Fruit fly (Drosophila melanogaster): ENCODE results near the gene CG33159.
A peak's percentile ranks its signal among the peaks of the same experiment; 100 is the strongest.

The CG33159 gene

DNA sequence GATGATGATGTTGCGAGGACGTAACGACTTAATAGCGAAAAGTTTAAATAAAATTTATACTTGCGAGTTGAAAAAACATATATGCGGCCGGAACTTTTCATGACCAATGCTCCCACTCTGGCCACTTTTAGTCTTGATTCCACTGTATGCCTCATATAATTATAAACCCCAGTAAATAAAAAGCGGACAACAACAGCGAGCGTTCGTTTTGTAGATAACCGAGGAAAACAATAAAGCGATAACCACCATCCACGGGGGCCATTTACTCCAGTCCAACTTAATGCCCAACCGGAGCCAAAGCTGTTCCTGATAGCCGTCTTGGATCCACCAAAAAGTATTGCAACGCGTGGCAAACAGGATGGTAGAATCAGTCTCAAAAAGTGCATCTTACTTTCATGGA, 32.1 kb upstream of the CG33159 start:
- TF ChIP-seq cic (GFP tag; optimal IDR thresholded peaks at IDR 0.05) (peak; percentile 59), CG11617 (GFP tag; optimal IDR thresholded peaks at IDR 0.05) (no peak)

DNA sequence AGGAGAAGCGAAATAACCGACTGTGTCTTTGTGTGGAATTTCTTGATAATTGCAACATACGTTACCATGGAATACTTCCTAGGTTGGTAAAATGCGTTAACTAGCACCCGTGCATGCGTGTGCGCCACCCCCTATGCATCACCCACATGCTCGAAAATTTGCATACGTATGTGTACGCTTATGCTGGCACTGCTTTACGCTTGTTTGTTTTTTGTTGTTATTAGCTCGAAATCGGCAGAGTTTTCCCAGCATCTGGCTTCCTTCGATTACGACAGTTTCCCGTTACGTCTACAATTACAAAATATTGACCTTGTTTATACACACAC, 22.2 kb upstream of the CG33159 start:
- TF ChIP-seq CG11617 (GFP tag; optimal IDR thresholded peaks at IDR 0.05) (no peak), tj (GFP tag; optimal IDR thresholded peaks at IDR 0.05) (peak; percentile 32)

DNA sequence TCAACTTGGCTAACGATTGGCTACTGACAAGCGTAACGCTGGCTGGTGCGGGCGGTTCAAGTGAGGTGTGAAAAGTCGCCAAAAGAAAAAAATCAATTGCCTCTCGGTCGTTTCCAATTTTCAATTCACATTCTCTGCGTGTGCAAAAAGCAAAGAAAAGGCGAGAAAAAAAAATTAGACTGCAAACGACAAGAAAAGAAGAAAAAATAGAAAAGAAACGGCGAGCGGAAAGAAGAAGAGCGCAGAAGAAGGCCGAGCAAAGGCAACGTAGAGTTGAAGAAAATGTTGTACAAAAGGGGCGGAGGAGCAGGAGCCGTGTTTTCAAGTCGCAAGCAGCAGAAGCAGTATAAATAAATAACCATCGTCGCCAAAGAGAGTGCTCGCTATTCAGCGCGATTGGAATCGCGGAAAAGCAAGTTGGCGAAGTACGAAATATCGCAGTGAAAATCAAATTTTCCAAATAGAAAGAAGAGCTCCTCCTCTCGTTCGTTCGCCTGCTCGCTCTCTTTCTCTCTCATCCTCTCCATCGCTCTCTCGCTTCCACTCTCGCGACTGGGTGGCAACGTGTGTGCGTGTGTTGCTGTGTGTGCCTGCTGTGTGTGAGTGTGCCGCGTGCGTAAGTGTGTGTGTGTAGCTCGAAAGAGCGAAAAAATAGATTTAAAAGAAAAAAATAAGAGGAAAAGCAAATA, 21.7 kb upstream of the CG33159 start:
- no peak for TF ChIP-seq kay (GFP tag; ENCODE audit: borderline replicate concordance)
- TF ChIP-seq CG14711 (tag; optimal IDR thresholded peaks at IDR 0.05): no peak
- peak; percentile 72 for TF ChIP-seq Mnt (GFP tag; optimal IDR thresholded peaks at IDR 0.05)
- no peak for TF ChIP-seq cnc (optimal IDR thresholded peaks at IDR 0.05)
- peak; percentile 44 for TF ChIP-seq CG33017 (tag; optimal IDR thresholded peaks at IDR 0.05)
- TF ChIP-seq CG11617 (GFP tag; optimal IDR thresholded peaks at IDR 0.05): peak; percentile 49
- TF ChIP-seq CG1620 (GFP tag; optimal IDR thresholded peaks at IDR 0.05): no peak
- peak; percentile 67 for TF ChIP-seq CG12768 (GFP tag; optimal IDR thresholded peaks at IDR 0.05)
- TF ChIP-seq Clk (GFP tag; optimal IDR thresholded peaks at IDR 0.05): no peak
- no peak for TF ChIP-seq CG5204 (GFP tag; optimal IDR thresholded peaks at IDR 0.05)
- peak; percentile 13 for TF ChIP-seq Crg-1 (GFP tag; optimal IDR thresholded peaks at IDR 0.05)
- TF ChIP-seq CG7045 (GFP tag; optimal IDR thresholded peaks at IDR 0.05): peak; percentile 32
- no peak for TF ChIP-seq Hr96 (GFP tag; optimal IDR thresholded peaks at IDR 0.05)
- TF ChIP-seq CG7101 (tag; optimal IDR thresholded peaks at IDR 0.05): peak; percentile 25
- no peak for TF ChIP-seq toe (GFP tag; optimal IDR thresholded peaks at IDR 0.05)
- no peak for TF ChIP-seq tj (GFP tag; optimal IDR thresholded peaks at IDR 0.05)
- TF ChIP-seq pad (GFP tag; optimal IDR thresholded peaks at IDR 0.05): peak; percentile 26
- TF ChIP-seq ovo (GFP tag; optimal IDR thresholded peaks at IDR 0.05): no peak
- no peak for TF ChIP-seq bab1 (GFP tag; optimal IDR thresholded peaks at IDR 0.05)
- TF ChIP-seq cic (GFP tag; optimal IDR thresholded peaks at IDR 0.05): peak; percentile 72

DNA sequence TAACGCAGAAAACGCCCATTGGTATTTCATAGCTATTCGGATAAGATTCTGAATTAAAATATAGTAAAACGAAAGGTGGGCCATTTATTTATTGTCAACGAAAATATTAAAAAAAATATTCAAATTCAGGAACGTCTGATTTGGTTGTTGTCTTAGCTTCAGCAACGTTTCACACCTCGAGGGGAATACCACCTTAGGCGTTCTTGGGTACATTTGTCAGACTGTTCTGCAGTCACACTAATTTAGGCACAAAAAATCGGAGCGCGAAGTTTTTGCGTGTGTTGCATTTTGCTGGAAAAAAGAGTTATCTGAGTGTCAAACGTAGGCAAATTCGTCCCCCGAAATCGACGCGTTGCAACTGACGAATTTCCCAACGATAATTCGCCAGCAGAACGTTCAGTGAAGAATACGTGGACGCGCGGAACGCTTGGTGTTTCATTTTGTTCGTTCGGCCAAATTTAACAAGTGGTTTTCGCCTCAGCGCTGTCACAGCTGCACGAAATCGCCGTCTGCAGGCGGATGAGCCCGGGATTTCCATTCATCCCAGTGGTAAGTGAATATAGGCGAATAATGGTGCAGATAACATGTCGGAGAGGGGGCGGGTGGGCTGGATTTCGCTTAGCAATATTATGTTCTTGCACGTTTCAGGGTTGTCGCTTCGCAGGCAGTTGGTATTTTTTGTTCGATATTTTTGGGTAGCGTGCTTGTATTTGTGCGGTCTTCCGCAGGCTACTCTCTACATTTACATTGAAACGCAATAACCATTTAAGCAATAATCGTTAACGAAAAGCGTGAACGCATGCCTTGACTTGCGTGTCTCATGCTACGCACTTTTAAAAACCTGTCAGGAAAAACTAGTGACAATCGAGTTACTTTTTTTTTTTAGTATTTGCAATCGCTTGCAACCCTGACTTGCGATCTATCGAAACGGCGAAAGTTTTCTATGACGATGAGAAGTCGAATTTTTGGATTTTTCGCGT, 20.8 kb upstream of the CG33159 start, which contains the start of gene Larp4B:
Gene Larp4B, plus strand, starts transcription at position 99 of the 980 bp plus-strand sequence.
- TF ChIP-seq CG1620 (GFP tag; optimal IDR thresholded peaks at IDR 0.05) (peak; percentile 31), Hr96 (GFP tag; optimal IDR thresholded peaks at IDR 0.05) (no peak), kay (GFP tag; ENCODE audit: borderline replicate concordance) (no peak), CG5204 (GFP tag; optimal IDR thresholded peaks at IDR 0.05) (no peak), ovo (GFP tag; optimal IDR thresholded peaks at IDR 0.05) (no peak), pad (GFP tag; optimal IDR thresholded peaks at IDR 0.05) (peak; percentile 24), CG14711 (tag; optimal IDR thresholded peaks at IDR 0.05) (peak; percentile 95), CG7101 (tag; optimal IDR thresholded peaks at IDR 0.05) (peak; percentile 1), Mnt (GFP tag; optimal IDR thresholded peaks at IDR 0.05) (peak; percentile 26), cic (GFP tag; optimal IDR thresholded peaks at IDR 0.05) (no peak), cnc (optimal IDR thresholded peaks at IDR 0.05) (peak in 1 of 2 experiments; percentile 0), CG12768 (GFP tag; optimal IDR thresholded peaks at IDR 0.05) (no peak), CG11617 (GFP tag; optimal IDR thresholded peaks at IDR 0.05) (peak; percentile 10), Clk (GFP tag; optimal IDR thresholded peaks at IDR 0.05) (no peak), tj (GFP tag; optimal IDR thresholded peaks at IDR 0.05) (peak; percentile 82), toe (GFP tag; optimal IDR thresholded peaks at IDR 0.05) (no peak), bab1 (GFP tag; optimal IDR thresholded peaks at IDR 0.05) (peak; percentile 39), CG33017 (tag; optimal IDR thresholded peaks at IDR 0.05) (no peak), Crg-1 (GFP tag; optimal IDR thresholded peaks at IDR 0.05) (no peak), CG7045 (GFP tag; optimal IDR thresholded peaks at IDR 0.05) (peak; percentile 25)

DNA sequence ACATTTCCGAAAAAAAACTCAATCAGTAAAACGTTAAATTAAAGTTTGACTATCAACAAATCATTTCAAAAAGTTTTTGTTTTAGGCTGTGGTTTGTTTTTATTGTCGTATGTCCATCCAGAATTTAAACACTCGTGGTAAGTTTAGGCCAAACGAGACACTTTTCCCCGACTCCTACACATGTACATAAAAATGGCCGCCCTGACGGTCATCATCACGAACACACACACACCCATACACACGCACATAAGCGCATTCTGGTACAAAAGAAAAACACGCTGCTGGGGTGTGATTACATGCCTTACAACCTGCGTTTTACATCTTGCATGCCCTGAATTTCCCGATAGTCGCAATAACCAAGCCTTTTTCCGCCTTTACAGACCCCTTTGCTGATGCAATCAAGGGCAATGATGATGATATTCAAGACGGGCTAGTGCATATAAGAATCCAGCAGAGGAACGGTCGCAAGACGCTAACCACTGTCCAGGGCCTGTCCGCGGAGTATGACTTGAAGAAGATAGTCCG, 19.2 kb upstream of the CG33159 start:
- TF ChIP-seq kay (GFP tag; ENCODE audit: borderline replicate concordance) (no peak), CG11617 (GFP tag; optimal IDR thresholded peaks at IDR 0.05) (no peak), cic (GFP tag; optimal IDR thresholded peaks at IDR 0.05) (no peak), CG1620 (GFP tag; optimal IDR thresholded peaks at IDR 0.05) (no peak), Clk (GFP tag; optimal IDR thresholded peaks at IDR 0.05) (no peak), CG12768 (GFP tag; optimal IDR thresholded peaks at IDR 0.05) (no peak), CG33017 (tag; optimal IDR thresholded peaks at IDR 0.05) (no peak), CG7045 (GFP tag; optimal IDR thresholded peaks at IDR 0.05) (no peak), Mnt (GFP tag; optimal IDR thresholded peaks at IDR 0.05) (no peak), Crg-1 (GFP tag; optimal IDR thresholded peaks at IDR 0.05) (no peak), bab1 (GFP tag; optimal IDR thresholded peaks at IDR 0.05) (no peak), CG7101 (tag; optimal IDR thresholded peaks at IDR 0.05) (no peak)

All from whole organism, adult.